Worm (Caenorhabditis elegans) whole organism, L4 larva: Measurements from ENCODE around the gene luc-7L.

Experiments used
- Y75B8A.6 ChIP-seq: fragments of 200-800 bp; sonication (Bioruptor generic); IDR thresholded peaks from 2 replicates; pipeline ENCODE4 v1.3.6; 2022; ENCODE audit warnings: missing genetic modification reagents, missing genetic modification characterization, missing compliant biosample characterization
- aha-1 ChIP-seq: fragments of 150-350 bp; peaks from one replicate; lab custom pipeline; 2014; ENCODE audit warnings: missing biosample characterization, missing genetic modification characterization
- ceh-32 ChIP-seq: sonication (generic microtip); optimal IDR thresholded peaks from 2 replicates; lab custom pipeline; 2016; ENCODE audit warnings: mild to moderate bottlenecking, missing genetic modification characterization, missing compliant biosample characterization; ENCODE audit not compliant: poor library complexity
- ceh-44 ChIP-seq: fragments of 200-800 bp; sonication (Bioruptor generic); IDR thresholded peaks from 2 replicates; pipeline ENCODE4 v1.3.6; 2022; ENCODE audit warnings: missing genetic modification reagents, missing genetic modification characterization, missing compliant biosample characterization
- daf-16 ChIP-seq, 3 experiments: sonication (generic microtip); optimal IDR thresholded peaks; 2 replicates each; lab custom pipeline; 2016 to 2017; ENCODE audit warnings: missing genetic modification characterization in 3 of 3, missing genetic modification reagents in 3 of 3, mild to moderate bottlenecking in 2 of 3, missing compliant biosample characterization in 2 of 3, missing biosample characterization in 1 of 3, moderate library complexity in 1 of 3
- dmd-6 ChIP-seq: fragments of 200-800 bp; sonication (Bioruptor generic); IDR thresholded peaks from 2 replicates; pipeline ENCODE4 v1.3.6; 2022; ENCODE audit warnings: missing genetic modification reagents, missing genetic modification characterization, missing compliant biosample characterization
- dve-1 ChIP-seq: sonication (generic microtip); optimal IDR thresholded peaks from 2 replicates; lab custom pipeline; 2017; ENCODE audit warnings: antibody characterized with exemption, mild to moderate bottlenecking, missing genetic modification characterization, missing compliant biosample characterization; ENCODE audit not compliant: insufficient read depth
- egl-27 ChIP-seq: sonication (generic microtip); optimal IDR thresholded peaks from 3 replicates; lab custom pipeline; 2017; ENCODE audit warnings: missing biosample characterization, missing genetic modification reagents, missing genetic modification characterization
- fos-1 ChIP-seq: fragments of 150-350 bp; optimal IDR thresholded peaks from 2 replicates; lab custom pipeline; 2014; ENCODE audit warnings: missing biosample characterization, missing genetic modification characterization
- hlh-11 ChIP-seq: fragments of 200-800 bp; sonication (Bioruptor generic); optimal IDR thresholded peaks from 2 replicates; lab custom pipeline; 2018; ENCODE audit warnings: mild to moderate bottlenecking, missing genetic modification characterization, missing compliant biosample characterization
- hlh-30 ChIP-seq: sonication (generic microtip); optimal IDR thresholded peaks from 2 replicates; lab custom pipeline; 2017; ENCODE audit warnings: antibody characterized with exemption, mild to moderate bottlenecking, missing genetic modification characterization, missing compliant biosample characterization; ENCODE audit not compliant: insufficient read depth
- lin-1 ChIP-seq: fragments of 200-800 bp; sonication (Bioruptor generic); IDR thresholded peaks from 2 replicates; pipeline ENCODE4 v1.3.6; 2022; ENCODE audit warnings: missing genetic modification reagents, missing genetic modification characterization, missing compliant biosample characterization
- lin-13 ChIP-seq: fragments of 150-350 bp; optimal IDR thresholded peaks from 2 replicates; lab custom pipeline; 2014; ENCODE audit warnings: missing biosample characterization, missing genetic modification reagents, missing genetic modification characterization
- lin-15B ChIP-seq: fragments of 150-350 bp; sonication (generic microtip); optimal IDR thresholded peaks from 3 replicates; lab custom pipeline; 2014; ENCODE audit warnings: missing biosample characterization, missing genetic modification characterization
- lin-38 ChIP-seq: fragments of 200-800 bp; sonication (Bioruptor generic); IDR thresholded peaks from 2 replicates; pipeline ENCODE4 v1.3.6; 2022; ENCODE audit warnings: missing genetic modification reagents, missing genetic modification characterization, missing compliant biosample characterization
- lin-39 ChIP-seq: fragments of 150-350 bp; optimal IDR thresholded peaks from 2 replicates; lab custom pipeline; 2014; ENCODE audit warnings: missing biosample characterization, missing genetic modification reagents, missing genetic modification characterization
- lsy-2 ChIP-seq, 2 experiments: fragments of 150-350 bp in 1 of 2; sonication (generic microtip) in 1 of 2; optimal IDR thresholded peaks; 2 replicates each; lab custom pipeline; 2014 to 2017; ENCODE audit warnings: missing biosample characterization in 2 of 2, missing genetic modification characterization in 2 of 2
- mes-2 ChIP-seq: sonication (generic microtip); optimal IDR thresholded peaks from 2 replicates; lab custom pipeline; 2016; ENCODE audit warnings: missing genotype, mild to moderate bottlenecking, missing genetic modification characterization, missing compliant biosample characterization; ENCODE audit not compliant: poor library complexity, severe bottlenecking
- mxl-2 ChIP-seq: fragments of 200-800 bp; sonication (Bioruptor generic); conservative IDR thresholded peaks from 2 replicates; pipeline ENCODE4 v1.3.6; 2022; ENCODE audit warnings: missing genetic modification reagents, missing genetic modification characterization, missing compliant biosample characterization
- nhr-102 ChIP-seq: sonication (generic microtip); optimal IDR thresholded peaks from 2 replicates; lab custom pipeline; 2016; ENCODE audit warnings: mild to moderate bottlenecking, missing genetic modification characterization, moderate library complexity, missing compliant biosample characterization
- nhr-11 ChIP-seq: fragments of 150-350 bp; optimal IDR thresholded peaks from 2 replicates; lab custom pipeline; 2014; ENCODE audit warnings: missing biosample characterization, missing genetic modification characterization
- nhr-111 ChIP-seq: fragments of 200-800 bp; sonication (Bioruptor generic); optimal IDR thresholded peaks from 2 replicates; lab custom pipeline; 2018; ENCODE audit warnings: mild to moderate bottlenecking, missing genetic modification characterization, missing compliant biosample characterization
- nhr-237 ChIP-seq: sonication (generic microtip); optimal IDR thresholded peaks from 2 replicates; lab custom pipeline; 2017; ENCODE audit warnings: missing biosample characterization, missing genetic modification characterization
- nhr-28 ChIP-seq: fragments of 150-350 bp; optimal IDR thresholded peaks from 2 replicates; lab custom pipeline; 2014; ENCODE audit warnings: missing biosample characterization, missing genetic modification characterization
- nhr-41 ChIP-seq: fragments of 200-800 bp; sonication (Bioruptor generic); IDR thresholded peaks from 2 replicates; pipeline ENCODE4 v1.3.6; 2022; ENCODE audit warnings: missing genetic modification reagents, missing genetic modification characterization, missing compliant biosample characterization
- nhr-6 ChIP-seq: fragments of 150-350 bp; optimal IDR thresholded peaks from 2 replicates; lab custom pipeline; 2014; ENCODE audit warnings: missing biosample characterization, missing genetic modification characterization
- nhr-76 ChIP-seq: fragments of 150-350 bp; optimal IDR thresholded peaks from 2 replicates; lab custom pipeline; 2014; ENCODE audit warnings: missing biosample characterization, missing genetic modification characterization
- pqm-1 ChIP-seq: sonication (generic microtip); optimal IDR thresholded peaks from 2 replicates; lab custom pipeline; 2017; ENCODE audit warnings: missing biosample characterization, missing genetic modification characterization
- saeg-2 ChIP-seq: fragments of 200-800 bp; sonication (Bioruptor generic); IDR thresholded peaks from 2 replicates; pipeline ENCODE4 v1.3.6; 2022; ENCODE audit warnings: missing genetic modification reagents, missing genetic modification characterization, missing compliant biosample characterization
- snpc-1.2 ChIP-seq: fragments of 200-800 bp; sonication (Bioruptor generic); IDR thresholded peaks from 2 replicates; pipeline ENCODE4 v1.3.6; 2022; ENCODE audit warnings: missing genetic modification reagents, missing genetic modification characterization, missing compliant biosample characterization
- tra-1 ChIP-seq: fragments of 200-800 bp; sonication (Bioruptor generic); IDR thresholded peaks from 2 replicates; pipeline ENCODE4 v1.3.6; 2022; ENCODE audit warnings: missing genetic modification reagents, missing genetic modification characterization, missing compliant biosample characterization
- zag-1 ChIP-seq: fragments of 150-350 bp; optimal IDR thresholded peaks from 2 replicates; lab custom pipeline; 2014; ENCODE audit warnings: missing biosample characterization, missing genetic modification characterization
- zip-11 ChIP-seq: fragments of 200-800 bp; sonication (Bioruptor generic); IDR thresholded peaks from 2 replicates; pipeline ENCODE4 v1.3.6; 2022; ENCODE audit warnings: missing genetic modification characterization, missing compliant biosample characterization

luc-7L gene

ce11 chrII:7708540-7708939, 1.3 kb upstream of the luc-7L start, which contains the start of gene B0495.9 (continued):
- TF ChIP-seq nhr-6 (tag; lab: Kevin White, UChicago), result peak; percentile 21
- TF ChIP-seq ceh-32 (tag; lab: Kevin White, UChicago), result no peak
- 0 out of 2 replicates have a peak, but pooled peaks have one; percentile 19 for TF ChIP-seq tra-1 (GFP tag; lab: Robert Waterston, UW)
- TF ChIP-seq lin-38, result peak; percentile 68
- TF ChIP-seq lin-15B (tag; lab: Kevin White, UChicago), result no peak

DNA sequence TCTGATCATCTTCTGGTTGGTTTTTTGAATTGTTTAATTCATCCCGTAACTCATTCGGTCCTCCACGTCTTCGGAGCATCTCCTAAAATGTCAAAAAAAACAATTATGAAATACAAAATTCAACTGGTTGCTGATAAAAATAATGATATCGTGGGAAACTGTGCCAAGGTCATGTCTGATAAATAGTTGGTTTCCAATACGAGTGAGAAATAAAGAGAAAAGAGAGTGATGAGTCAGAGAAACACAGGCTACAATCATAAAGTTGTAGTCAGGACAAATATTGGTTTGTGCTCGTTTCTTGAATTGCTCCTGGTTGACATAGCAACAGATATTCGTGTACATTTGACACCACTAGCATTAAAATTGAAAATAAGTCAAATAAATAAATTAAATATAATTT, 2.1 kb downstream of the luc-7L start, which contains the start of gene B0495.7:
B0495.7 (minus strand) TSS at position 82 of the 400 bp plus-strand sequence.
- TF ChIP-seq Y75B8A.6 (GFP tag; lab: Robert Waterston, UW) (no peak), zip-11 (GFP tag; lab: Robert Waterston, UW) (no peak), dve-1 (peak; percentile 44), nhr-237 (no peak), saeg-2 (GFP tag; lab: Robert Waterston, UW) (no peak), tra-1 (GFP tag; lab: Robert Waterston, UW) (no peak), ceh-44 (GFP tag; lab: Robert Waterston, UW) (no peak), lin-38 (0 out of 2 replicates have a peak, but pooled peaks have one; percentile 40), lin-13 (no peak), nhr-76 (tag; lab: Kevin White, UChicago) (no peak), hlh-11 (peak; percentile 48), lsy-2 (tag; optimal IDR thresholded peaks at IDR 0.05; lab: Kevin White, UChicago) (peak in 1 of 2 experiments; percentile 11), pqm-1 (tag; lab: Kevin White, UChicago) (peak; percentile 76), nhr-28 (tag; lab: Kevin White, UChicago) (peak; percentile 93), mes-2 (tag; lab: Kevin White, UChicago) (peak; percentile 7), nhr-111 (GFP tag; lab: Kevin White, UChicago) (no peak), nhr-41 (peak; percentile 36; the same call in 1 of the 2 replicates), mxl-2 (GFP tag; lab: Robert Waterston, UW) (no peak), zag-1 (no peak), egl-27 (no peak), nhr-102 (tag; lab: Kevin White, UChicago) (peak; percentile 11), nhr-11 (tag; lab: Kevin White, UChicago) (peak; percentile 70), dmd-6 (GFP tag; lab: Robert Waterston, UW) (peak; percentile 53; the same call in 1 of the 2 replicates), lin-39 (tag; lab: Kevin White, UChicago) (no peak), fos-1 (tag; lab: Kevin White, UChicago) (no peak), hlh-30 (tag; lab: Kevin White, UChicago) (no peak), daf-16 (GFP tag; optimal IDR thresholded peaks at IDR 0.05; lab: Kevin White, UChicago) (no peak), daf-16 (tag; optimal IDR thresholded peaks at IDR 0.05; lab: Kevin White, UChicago) (peak; percentile 72)

DNA sequence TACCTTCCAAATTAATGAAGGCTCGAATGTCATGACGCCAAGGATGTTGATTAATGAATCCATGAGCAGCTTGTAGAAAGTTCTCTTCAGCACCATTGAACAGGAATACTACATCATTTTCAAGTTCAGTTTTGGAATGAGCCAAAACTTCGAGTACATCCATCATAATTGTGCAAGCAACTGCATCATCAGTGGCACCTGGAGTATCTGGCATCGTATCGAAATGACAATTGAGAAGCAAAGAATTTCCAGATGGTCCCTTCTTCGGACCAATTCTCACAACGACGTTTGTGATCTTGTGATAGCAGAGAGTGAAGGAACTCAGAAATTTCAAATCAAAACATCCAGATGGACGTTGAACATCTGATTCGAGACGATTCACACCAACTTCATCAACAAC, 2.9 kb downstream of the luc-7L start:
- peak; percentile 94 for TF ChIP-seq aha-1 (tag; lab: Kevin White, UChicago)
- TF ChIP-seq snpc-1.2 (GFP tag; lab: Robert Waterston, UW), result no peak

ce11 chrII:7699009-7699408, 8.3 kb downstream of the luc-7L start, which contains the start of the genes moa-2 and cdk-11.1:
TSS of gene moa-2 (minus strand) at chrII:7699033.
TSS of gene cdk-11.1 (plus strand) at chrII:7699235.
- peak in 1 of 2 experiments; percentile 97 for TF ChIP-seq lsy-2 (tag; optimal IDR thresholded peaks at IDR 0.05; lab: Kevin White, UChicago)
- peak; percentile 69 for TF ChIP-seq hlh-30 (tag; lab: Kevin White, UChicago)
- no peak for TF ChIP-seq lin-1 (GFP tag; lab: Robert Waterston, UW)
- TF ChIP-seq mes-2 (tag; lab: Kevin White, UChicago), result peak; percentile 61
- TF ChIP-seq daf-16 (GFP tag; optimal IDR thresholded peaks at IDR 0.05; lab: Kevin White, UChicago), result no peak
- TF ChIP-seq daf-16 (tag; optimal IDR thresholded peaks at IDR 0.05; lab: Kevin White, UChicago), result peak; percentile 5
